Fruit fly (Drosophila melanogaster) whole organism, embryonic: ENCODE data around the gene Crz.
A peak's percentile ranks its signal among the peaks of the same experiment; 100 is the strongest.

Experiments used
- CG10147 ChIP-seq: fragments of 200-800 bp; sonication (Bioruptor generic); optimal IDR thresholded peaks from 2 replicates; lab custom pipeline; 2019; ENCODE audit warnings: missing biosample characterization, mild to moderate bottlenecking, missing genetic modification characterization, moderate library complexity
- CG1233 ChIP-seq: fragments of 200-800 bp; sonication (Bioruptor generic); optimal IDR thresholded peaks from 4 replicates; lab custom pipeline; 2018; ENCODE audit warnings: missing biosample characterization, mild to moderate bottlenecking, missing genetic modification characterization
- CG14441 ChIP-seq: fragments of 200-800 bp; sonication (Bioruptor generic); IDR thresholded peaks from 2 replicates; pipeline ENCODE4 v1.3.6; 2022; ENCODE audit warnings: missing biosample characterization, missing genetic modification characterization
- CG17385 ChIP-seq: fragments of 200-800 bp; sonication (Bioruptor generic); optimal IDR thresholded peaks from 3 replicates; lab custom pipeline; 2018; ENCODE audit warnings: missing biosample characterization, mild to moderate bottlenecking, missing genetic modification characterization
- CG18619 ChIP-seq: fragments of 200-800 bp; sonication (Bioruptor generic); optimal IDR thresholded peaks from 3 replicates; lab custom pipeline; 2017; ENCODE audit warnings: missing biosample characterization, mild to moderate bottlenecking, missing genetic modification characterization
- CG3065 ChIP-seq: fragments of 200-800 bp; sonication (Bioruptor generic); optimal IDR thresholded peaks from 2 replicates; lab custom pipeline; 2016; ENCODE audit warnings: missing biosample characterization, missing genetic modification characterization
- CG3281 ChIP-seq: fragments of 200-800 bp; sonication (Bioruptor generic); optimal IDR thresholded peaks from 3 replicates; lab custom pipeline; 2017; ENCODE audit warnings: missing biosample characterization, mild to moderate bottlenecking, missing genetic modification characterization
- CG3847 ChIP-seq: fragments of 200-800 bp; sonication (Bioruptor generic); IDR thresholded peaks from 2 replicates; pipeline ENCODE4 v1.3.6; 2022; ENCODE audit warnings: missing biosample characterization, missing genetic modification characterization
- CG6689 ChIP-seq: fragments of 200-800 bp; sonication (Bioruptor generic); IDR thresholded peaks from 2 replicates; pipeline ENCODE4 v1.3.6; 2022; ENCODE audit warnings: missing biosample characterization, missing genetic modification characterization
- CG6765 ChIP-seq: fragments of 200-800 bp; sonication (Bioruptor generic); optimal IDR thresholded peaks from 3 replicates; lab custom pipeline; 2017; ENCODE audit warnings: missing biosample characterization, mild to moderate bottlenecking, missing genetic modification characterization
- CoRest ChIP-seq: fragments of 200-800 bp; sonication (Bioruptor generic); optimal IDR thresholded peaks from 3 replicates; lab custom pipeline; 2018; ENCODE audit warnings: missing biosample characterization, mild to moderate bottlenecking, missing genetic modification characterization, moderate library complexity
- Dbx ChIP-seq: fragments of 200-800 bp; sonication (Bioruptor generic); IDR thresholded peaks from 3 replicates; pipeline ENCODE4 v1.3.6; 2022; ENCODE audit warnings: missing biosample characterization, missing genetic modification characterization
- Dek ChIP-seq: fragments of 200-800 bp; sonication (Bioruptor generic); optimal IDR thresholded peaks from 3 replicates; lab custom pipeline; 2019; ENCODE audit warnings: missing biosample characterization, mild to moderate bottlenecking, missing genetic modification characterization, moderate library complexity
- Dfd ChIP-seq, 2 experiments: fragments of >200 bp; optimal IDR thresholded peaks; 2 replicates each; lab custom pipeline; 2017; ENCODE audit warnings: missing biosample characterization in 2 of 2, missing genetic modification characterization in 2 of 2
- Doc3 ChIP-seq: fragments of 200-800 bp; sonication (Bioruptor generic); IDR thresholded peaks from 3 replicates; pipeline ENCODE4 v1.3.6; 2022; ENCODE audit warnings: missing biosample characterization, missing genetic modification characterization; ENCODE audit not compliant: partially characterized antibody
- Dref ChIP-seq: fragments of 200-800 bp; sonication (Bioruptor generic); IDR thresholded peaks from 2 replicates; pipeline ENCODE4 v1.3.6; 2022; ENCODE audit warnings: missing biosample characterization, missing genetic modification characterization
- Drgx ChIP-seq: fragments of 200-800 bp; sonication (Bioruptor generic); IDR thresholded peaks from 2 replicates; pipeline ENCODE4 v1.3.6; 2022; ENCODE audit warnings: missing biosample characterization, missing genetic modification characterization
- Eip74EF ChIP-seq, 2 experiments: fragments of 200-800 bp in 1 of 2; fragments of >200 bp in 1 of 2; sonication (Bioruptor generic) in 1 of 2; optimal IDR thresholded peaks; 2 replicates each; lab custom pipeline; 2017 to 2019; ENCODE audit warnings: missing biosample characterization in 2 of 2, missing genetic modification characterization in 2 of 2, mild to moderate bottlenecking in 1 of 2, moderate library complexity in 1 of 2
- Fer1 ChIP-seq: fragments of 200-800 bp; sonication (Bioruptor generic); optimal IDR thresholded peaks from 2 replicates; lab custom pipeline; 2017; ENCODE audit warnings: missing biosample characterization, mild to moderate bottlenecking, missing genetic modification characterization
- Med ChIP-seq: fragments of 200-800 bp; sonication (Bioruptor generic); peaks from one replicate; lab custom pipeline; 2016; ENCODE audit warnings: missing biosample characterization, missing genetic modification characterization, mild to moderate bottlenecking, inconsistent platforms, moderate library complexity
- Meics ChIP-seq: fragments of 200-800 bp; sonication (Bioruptor generic); optimal IDR thresholded peaks from 2 replicates; lab custom pipeline; 2017; ENCODE audit warnings: missing biosample characterization, mild to moderate bottlenecking, missing genetic modification characterization
- PHDP ChIP-seq: fragments of 200-800 bp; sonication (Bioruptor generic); optimal IDR thresholded peaks from 3 replicates; lab custom pipeline; 2018; ENCODE audit warnings: missing biosample characterization, mild to moderate bottlenecking, missing genetic modification characterization, moderate library complexity
- Sox100B ChIP-seq: fragments of 200-800 bp; sonication (Bioruptor generic); optimal IDR thresholded peaks from 3 replicates; lab custom pipeline; 2018; ENCODE audit warnings: missing biosample characterization, mild to moderate bottlenecking, missing genetic modification characterization
- Sox102F ChIP-seq: fragments of 200-800 bp; sonication (Bioruptor generic); optimal IDR thresholded peaks from 2 replicates; lab custom pipeline; 2018; ENCODE audit warnings: missing biosample characterization, mild to moderate bottlenecking, missing genetic modification characterization, moderate library complexity
- Xbp1 ChIP-seq: fragments of 200-800 bp; sonication (Bioruptor generic); optimal IDR thresholded peaks from 3 replicates; lab custom pipeline; 2016; ENCODE audit warnings: missing biosample characterization, mild to moderate bottlenecking, missing genetic modification characterization
- dpn ChIP-seq, 2 experiments: fragments of 200-800 bp; sonication (Bioruptor generic); optimal IDR thresholded peaks; 3 replicates each; lab custom pipeline; 2016; ENCODE audit warnings: missing biosample characterization in 2 of 2, missing genetic modification characterization in 2 of 2
- dysf ChIP-seq: fragments of 200-800 bp; sonication (Bioruptor generic); IDR thresholded peaks from 3 replicates; pipeline ENCODE4 v1.3.6; 2022; ENCODE audit warnings: missing biosample characterization, missing genetic modification characterization
- grau ChIP-seq: fragments of 200-800 bp; optimal IDR thresholded peaks from 3 replicates; lab custom pipeline; 2019; ENCODE audit warnings: missing biosample characterization, mild to moderate bottlenecking, missing genetic modification characterization, moderate library complexity
- gsb ChIP-seq: fragments of 200-800 bp; sonication (Bioruptor generic); IDR thresholded peaks from 2 replicates; pipeline ENCODE4 v1.3.6; 2022; ENCODE audit warnings: missing biosample characterization, missing genetic modification characterization
- ind ChIP-seq: fragments of 200-800 bp; sonication (Bioruptor generic); optimal IDR thresholded peaks from 3 replicates; lab custom pipeline; 2016; ENCODE audit warnings: missing biosample characterization, missing genetic modification characterization
- insv ChIP-seq, 2 experiments: fragments of 200-800 bp; sonication (Bioruptor generic); optimal IDR thresholded peaks; 3 replicates each; lab custom pipeline; 2016 to 2018; ENCODE audit warnings: missing biosample characterization in 2 of 2, missing genetic modification characterization in 2 of 2
- jigr1 ChIP-seq: fragments of 200-800 bp; sonication (Bioruptor generic); IDR thresholded peaks from 3 replicates; pipeline ENCODE4 v1.3.6; 2022; ENCODE audit warnings: missing biosample characterization, missing genetic modification characterization
- lov ChIP-seq, 2 experiments: fragments of 200-800 bp in 1 of 2; fragments of >200 bp in 1 of 2; sonication (Bioruptor generic) in 1 of 2; IDR thresholded peaks in 1 of 2; optimal IDR thresholded peaks in 1 of 2; 2 replicates in 1 of 2; 3 replicates in 1 of 2; pipeline versions ENCODE4 v1.3.6 to Lab custom; 2017 to 2022; ENCODE audit warnings: missing biosample characterization in 1 of 2, missing genetic modification characterization in 1 of 2
- org-1 ChIP-seq: fragments of 200-800 bp; sonication (Bioruptor generic); optimal IDR thresholded peaks from 2 replicates; lab custom pipeline; 2017; ENCODE audit warnings: missing biosample characterization, missing genetic modification characterization
- phol ChIP-seq: fragments of 200-800 bp; sonication (Bioruptor generic); optimal IDR thresholded peaks from 3 replicates; lab custom pipeline; 2018; ENCODE audit warnings: missing biosample characterization, mild to moderate bottlenecking, missing genetic modification characterization, moderate library complexity
- pnt ChIP-seq: fragments of 200-800 bp; sonication (Bioruptor generic); optimal IDR thresholded peaks from 3 replicates; lab custom pipeline; 2016; ENCODE audit warnings: missing biosample characterization, missing genetic modification characterization
- row ChIP-seq: fragments of 200-800 bp; sonication (Bioruptor generic); IDR thresholded peaks from 3 replicates; pipeline ENCODE4 v1.3.6; 2022; ENCODE audit warnings: missing biosample characterization, missing genetic modification characterization
- slbo ChIP-seq: fragments of 200-800 bp; sonication (Bioruptor generic); IDR thresholded peaks from 2 replicates; pipeline ENCODE4 v1.3.6; 2022; ENCODE audit warnings: missing biosample characterization, missing genetic modification characterization
- sna ChIP-seq: fragments of 200-800 bp; sonication (Bioruptor generic); IDR thresholded peaks from 2 replicates; pipeline ENCODE4 v1.3.6; 2022; ENCODE audit warnings: missing biosample characterization, missing genetic modification characterization; ENCODE audit not compliant: partially characterized antibody
- sqz ChIP-seq: fragments of 200-800 bp; sonication (Bioruptor generic); optimal IDR thresholded peaks from 3 replicates; lab custom pipeline; 2018; ENCODE audit warnings: missing biosample characterization, mild to moderate bottlenecking, missing genetic modification characterization
- stwl ChIP-seq: fragments of 200-800 bp; sonication (Bioruptor generic); optimal IDR thresholded peaks from 3 replicates; lab custom pipeline; 2018; ENCODE audit warnings: missing biosample characterization, mild to moderate bottlenecking, missing genetic modification characterization, moderate library complexity
- sug ChIP-seq: fragments of 200-800 bp; optimal IDR thresholded peaks from 2 replicates; lab custom pipeline; 2019; ENCODE audit warnings: missing biosample characterization, mild to moderate bottlenecking, missing genetic modification characterization, moderate library complexity
- vvl ChIP-seq: fragments of 200-800 bp; sonication (Bioruptor generic); IDR thresholded peaks from 2 replicates; pipeline ENCODE4 v1.3.6; 2022; ENCODE audit warnings: missing biosample characterization, missing genetic modification characterization
- zen ChIP-seq: fragments of 200-800 bp; sonication (Bioruptor generic); optimal IDR thresholded peaks from 3 replicates; lab custom pipeline; 2018; ENCODE audit warnings: missing biosample characterization, mild to moderate bottlenecking, missing genetic modification characterization, moderate library complexity

The Crz gene

dm6 chr3R:14289958-14290835 lies 24.5 kb upstream of the Crz start (continued):
- TF ChIP-seq Dek (tag; lab: Kevin White, UChicago): no peak
- TF ChIP-seq Eip74EF (GFP tag; optimal IDR thresholded peaks at IDR 0.05; lab: Kevin White, UChicago): peak in 1 of 2 experiments; percentile 57
- TF ChIP-seq Xbp1 (GFP tag; lab: Kevin White, UChicago): peak; percentile 24
- no peak for TF ChIP-seq CG3065 (GFP tag; lab: Kevin White, UChicago)
- no peak for TF ChIP-seq lov (optimal IDR thresholded peaks at IDR 0.05; lab: Kevin White, UChicago)
- TF ChIP-seq lov (GFP tag; IDR thresholded peaks at IDR 0.05; lab: Robert Waterston, UW): no peak
- TF ChIP-seq Dfd (GFP tag; optimal IDR thresholded peaks at IDR 0.05; lab: Kevin White, UChicago): no peak
- peak; percentile 11 for TF ChIP-seq CG18619 (GFP tag; lab: Kevin White, UChicago)
- peak; percentile 55 for TF ChIP-seq row (GFP tag; lab: Robert Waterston, UW)
- no peak for TF ChIP-seq Dref (GFP tag; lab: Robert Waterston, UW)
- peak; percentile 29; the same call in 1 of the 2 replicates for TF ChIP-seq slbo (GFP tag; lab: Robert Waterston, UW)
- no peak for TF ChIP-seq zen (tag; lab: Kevin White, UChicago)
- TF ChIP-seq CG17385 (GFP tag; lab: Kevin White, UChicago): peak; percentile 1
- TF ChIP-seq Med (GFP tag; lab: Kevin White, UChicago): peak; percentile 69
- peak; percentile 25 for TF ChIP-seq Meics (GFP tag; lab: Kevin White, UChicago)
- TF ChIP-seq sqz (GFP tag; lab: Kevin White, UChicago): peak; percentile 48
- peak; percentile 30 for TF ChIP-seq CoRest (tag; lab: Kevin White, UChicago)
- TF ChIP-seq PHDP (tag; lab: Kevin White, UChicago): peak; percentile 7
- no peak for TF ChIP-seq stwl (tag; lab: Kevin White, UChicago)
- TF ChIP-seq Sox100B: peak; percentile 24
- TF ChIP-seq CG10147 (GFP tag; lab: Kevin White, UChicago): peak; percentile 17
- peak; percentile 20 for TF ChIP-seq CG1233 (GFP tag; lab: Kevin White, UChicago)
- TF ChIP-seq jigr1 (GFP tag; lab: Robert Waterston, UW): no peak
- 0 out of 2 replicates have a peak, but pooled peaks have one; percentile 18 for TF ChIP-seq gsb (GFP tag; lab: Robert Waterston, UW)
- no peak for TF ChIP-seq insv (GFP tag; optimal IDR thresholded peaks at IDR 0.05; lab: Kevin White, UChicago)
- TF ChIP-seq vvl (GFP tag; lab: Robert Waterston, UW): 0 out of 2 replicates have a peak, but pooled peaks have one; percentile 23
- TF ChIP-seq Sox102F (GFP tag; lab: Kevin White, UChicago): peak; percentile 40
- TF ChIP-seq CG3847: no peak
- peak; percentile 25; the same call in 1 of the 2 replicates for TF ChIP-seq Drgx (GFP tag; lab: Robert Waterston, UW)
- TF ChIP-seq CG6689 (GFP tag; lab: Robert Waterston, UW): 0 out of 2 replicates have a peak, but pooled peaks have one; percentile 18
- peak; percentile 82 for TF ChIP-seq grau
- no peak for TF ChIP-seq sna
- TF ChIP-seq Doc3: no peak
- 0 out of 3 replicates have a peak, but pooled peaks have one; percentile 15 for TF ChIP-seq Dbx (GFP tag; lab: Robert Waterston, UW)
- peak in 1 of 2 experiments; percentile 8 for TF ChIP-seq dpn (GFP tag; optimal IDR thresholded peaks at IDR 0.05; lab: Kevin White, UChicago)
- no peak for TF ChIP-seq pnt (GFP tag; lab: Kevin White, UChicago)
- TF ChIP-seq CG6765 (GFP tag; lab: Kevin White, UChicago): peak; percentile 33
- peak; percentile 50 for TF ChIP-seq CG3281 (GFP tag; lab: Kevin White, UChicago)
- peak; percentile 9 for TF ChIP-seq ind (GFP tag; lab: Kevin White, UChicago)
- peak; percentile 10 for TF ChIP-seq sug (tag; lab: Kevin White, UChicago)
- TF ChIP-seq phol: peak; percentile 35
- TF ChIP-seq dysf: 0 out of 3 replicates have a peak, but pooled peaks have one; percentile 30
- TF ChIP-seq CG14441 (GFP tag; lab: Robert Waterston, UW): 0 out of 2 replicates have a peak, but pooled peaks have one; percentile 19
- peak; percentile 14 for TF ChIP-seq org-1 (GFP tag; lab: Kevin White, UChicago)
- TF ChIP-seq Fer1: peak; percentile 61
